Fruit fly (Drosophila melanogaster) whole organism, wandering third instar larva: ENCODE data around the gene eIF2beta.

ENCODE experiments used
- Abd-B ChIP-seq: fragments of >200 bp; optimal IDR thresholded peaks from 2 replicates; lab custom pipeline; 2017; ENCODE audit warnings: missing biosample characterization, missing genetic modification characterization
- CG32264 ChIP-seq: fragments of 200-800 bp; sonication (Bioruptor generic); optimal IDR thresholded peaks from 2 replicates; lab custom pipeline; 2016; ENCODE audit warnings: missing biosample characterization, missing genetic modification characterization
- CG9705 ChIP-seq: fragments of 200-800 bp; sonication (Bioruptor generic); optimal IDR thresholded peaks from 2 replicates; lab custom pipeline; 2018; ENCODE audit warnings: missing biosample characterization, mild to moderate bottlenecking, missing genetic modification characterization
- CrebA ChIP-seq: fragments of 200-800 bp; sonication (Bioruptor generic); optimal IDR thresholded peaks from 2 replicates; lab custom pipeline; 2016; ENCODE audit warnings: missing biosample characterization, mild to moderate bottlenecking, missing genetic modification characterization, borderline replicate concordance
- Dfd ChIP-seq: fragments of >200 bp; optimal IDR thresholded peaks from 2 replicates; lab custom pipeline; 2017; ENCODE audit warnings: missing biosample characterization, missing genetic modification characterization
- Dif ChIP-seq: fragments of 200-275, 200-300 bp; sonication (Bioruptor generic); optimal IDR thresholded peaks from 2 replicates; lab custom pipeline; 2018; ENCODE audit warnings: missing biosample characterization, missing genetic modification characterization; ENCODE audit not compliant: partially characterized antibody
- GATAd ChIP-seq: sonication (Bioruptor generic); optimal IDR thresholded peaks from 2 replicates; lab custom pipeline; 2016; ENCODE audit warnings: missing biosample characterization, missing genetic modification characterization
- HLH106 ChIP-seq: fragments of 200-800 bp; optimal IDR thresholded peaks from 3 replicates; lab custom pipeline; 2019; ENCODE audit warnings: missing biosample characterization, mild to moderate bottlenecking, missing genetic modification characterization, moderate library complexity
- Hnf4 ChIP-seq: fragments of 200-800 bp; sonication (Bioruptor generic); optimal IDR thresholded peaks from 2 replicates; lab custom pipeline; 2016; ENCODE audit warnings: missing biosample characterization, mild to moderate bottlenecking, missing genetic modification characterization
- Hr78 ChIP-seq: fragments of >200 bp; optimal IDR thresholded peaks from 2 replicates; lab custom pipeline; 2017; ENCODE audit warnings: missing biosample characterization, missing genetic modification characterization
- Hr83 ChIP-seq: fragments of 200-300 bp; sonication (Bioruptor generic); optimal IDR thresholded peaks from 2 replicates; lab custom pipeline; 2016; ENCODE audit warnings: missing biosample characterization, mild to moderate bottlenecking, missing genetic modification characterization, moderate library complexity; ENCODE audit not compliant: poor library complexity, severe bottlenecking
- Jra ChIP-seq: sonication (Bioruptor generic); optimal IDR thresholded peaks from 2 replicates; lab custom pipeline; 2016; ENCODE audit warnings: missing biosample characterization, missing genetic modification characterization
- Mio ChIP-seq: sonication (Bioruptor generic); optimal IDR thresholded peaks from 2 replicates; lab custom pipeline; 2016; ENCODE audit warnings: missing biosample characterization, missing genetic modification characterization
- Myc ChIP-seq: fragments of >200 bp; optimal IDR thresholded peaks from 2 replicates; lab custom pipeline; 2017
- N ChIP-seq: fragments of >200 bp; optimal IDR thresholded peaks from 2 replicates; lab custom pipeline; 2018; ENCODE audit warnings: missing biosample characterization, missing external identifiers, missing genetic modification characterization
- OdsH ChIP-seq: fragments of 200-800 bp; sonication (Bioruptor generic); optimal IDR thresholded peaks from 2 replicates; lab custom pipeline; 2016; ENCODE audit warnings: missing biosample characterization, mild to moderate bottlenecking, missing genetic modification characterization
- Rel ChIP-seq, 2 experiments: fragments of 200-800 bp; sonication (Bioruptor generic) in 1 of 2; optimal IDR thresholded peaks; 2 replicates in 1 of 2; 3 replicates in 1 of 2; lab custom pipeline; 2016 to 2019; ENCODE audit warnings: mild to moderate bottlenecking in 2 of 2, missing biosample characterization in 2 of 2, missing genetic modification characterization in 2 of 2, moderate library complexity in 1 of 2
- Sp1 ChIP-seq: fragments of 200-800 bp; sonication (Bioruptor generic); optimal IDR thresholded peaks from 3 replicates; lab custom pipeline; 2019; ENCODE audit warnings: missing biosample characterization, mild to moderate bottlenecking, missing genetic modification characterization, moderate library complexity
- Vsx2 ChIP-seq: fragments of 200-300, 225-300 bp; sonication (Bioruptor generic); optimal IDR thresholded peaks from 2 replicates; lab custom pipeline; 2018; ENCODE audit warnings: missing biosample characterization, missing genetic modification characterization; ENCODE audit not compliant: partially characterized antibody
- br ChIP-seq: fragments of 200-800 bp; sonication (Bioruptor generic); optimal IDR thresholded peaks from 2 replicates; lab custom pipeline; 2016; ENCODE audit warnings: missing biosample characterization, missing genetic modification characterization
- brk ChIP-seq: fragments of 200-800 bp; sonication (Bioruptor generic); optimal IDR thresholded peaks from 2 replicates; lab custom pipeline; 2016; ENCODE audit warnings: missing biosample characterization, mild to moderate bottlenecking, missing genetic modification characterization
- dl ChIP-seq, 2 experiments: fragments of 175-275, 200-275 bp in 1 of 2; fragments of 200-275 bp in 1 of 2; sonication (Bioruptor generic); optimal IDR thresholded peaks; lab custom pipeline; 2018; ENCODE audit warnings: mild to moderate bottlenecking in 2 of 2, missing biosample characterization in 2 of 2, missing genetic modification characterization in 2 of 2, moderate library complexity in 2 of 2; ENCODE audit not compliant: partially characterized antibody in 2 of 2, insufficient read depth in 1 of 2
- dmrt93B ChIP-seq: fragments of 200-800 bp; sonication (Bioruptor generic); optimal IDR thresholded peaks from 2 replicates; lab custom pipeline; 2018; ENCODE audit warnings: missing biosample characterization, mild to moderate bottlenecking, missing genetic modification characterization
- dsf ChIP-seq: sonication (Bioruptor generic); optimal IDR thresholded peaks from 2 replicates; lab custom pipeline; 2016; ENCODE audit warnings: missing biosample characterization, missing genetic modification characterization, borderline replicate concordance
- ey ChIP-seq: fragments of 200-800 bp; sonication (Bioruptor generic); optimal IDR thresholded peaks from 2 replicates; lab custom pipeline; 2016; ENCODE audit warnings: missing biosample characterization, missing genetic modification characterization
- foxo ChIP-seq, 2 experiments: fragments of 200-800 bp; sonication (Bioruptor generic); optimal IDR thresholded peaks; 2 replicates in 1 of 2; 3 replicates in 1 of 2; lab custom pipeline; 2016 to 2017; ENCODE audit warnings: missing biosample characterization in 2 of 2, missing genetic modification characterization in 2 of 2
- fru ChIP-seq: fragments of 200-800 bp; sonication (Bioruptor generic); optimal IDR thresholded peaks from 3 replicates; lab custom pipeline; 2016; ENCODE audit warnings: missing biosample characterization, mild to moderate bottlenecking, missing genetic modification characterization
- h ChIP-seq: fragments of 200-800 bp; sonication (Bioruptor generic); optimal IDR thresholded peaks from 3 replicates; lab custom pipeline; 2016; ENCODE audit warnings: missing biosample characterization, mild to moderate bottlenecking, missing genetic modification characterization
- jim ChIP-seq: fragments of 175-275, 200-325 bp; sonication (Bioruptor generic); optimal IDR thresholded peaks from 2 replicates; lab custom pipeline; 2016; ENCODE audit warnings: missing biosample characterization, mild to moderate bottlenecking, missing genetic modification characterization
- lola ChIP-seq: fragments of >200 bp; optimal IDR thresholded peaks from 2 replicates; lab custom pipeline; 2017; ENCODE audit warnings: missing biosample characterization, missing genetic modification characterization
- pan ChIP-seq: fragments of >200 bp; optimal IDR thresholded peaks from 2 replicates; lab custom pipeline; 2017
- psq ChIP-seq: fragments of 200-800 bp; sonication (Bioruptor generic); optimal IDR thresholded peaks from 3 replicates; lab custom pipeline; 2017; ENCODE audit warnings: missing biosample characterization, mild to moderate bottlenecking, missing genetic modification characterization, moderate library complexity
- rgr ChIP-seq: fragments of 200-800 bp; sonication (Bioruptor generic); optimal IDR thresholded peaks from 3 replicates; lab custom pipeline; 2016; ENCODE audit warnings: missing biosample characterization, mild to moderate bottlenecking, missing genetic modification characterization
- sage ChIP-seq: fragments of 200-800 bp; sonication (Bioruptor generic); optimal IDR thresholded peaks from 2 replicates; lab custom pipeline; 2016; ENCODE audit warnings: missing biosample characterization, mild to moderate bottlenecking, missing genetic modification characterization
- sv ChIP-seq: fragments of 200-800 bp; sonication (Bioruptor generic); optimal IDR thresholded peaks from 3 replicates; lab custom pipeline; 2016; ENCODE audit warnings: missing biosample characterization, missing genetic modification characterization
- tai ChIP-seq: sonication (Bioruptor generic); optimal IDR thresholded peaks from 2 replicates; lab custom pipeline; 2016; ENCODE audit warnings: missing biosample characterization, missing genetic modification characterization
- usp ChIP-seq: fragments of >200 bp; optimal IDR thresholded peaks from 2 replicates; lab custom pipeline; 2017; ENCODE audit warnings: missing biosample characterization, missing genetic modification characterization
- woc ChIP-seq: sonication (Bioruptor generic); optimal IDR thresholded peaks from 2 replicates; lab custom pipeline; 2016; ENCODE audit warnings: missing biosample characterization, mild to moderate bottlenecking, missing genetic modification characterization

Gene eIF2beta

DNA sequence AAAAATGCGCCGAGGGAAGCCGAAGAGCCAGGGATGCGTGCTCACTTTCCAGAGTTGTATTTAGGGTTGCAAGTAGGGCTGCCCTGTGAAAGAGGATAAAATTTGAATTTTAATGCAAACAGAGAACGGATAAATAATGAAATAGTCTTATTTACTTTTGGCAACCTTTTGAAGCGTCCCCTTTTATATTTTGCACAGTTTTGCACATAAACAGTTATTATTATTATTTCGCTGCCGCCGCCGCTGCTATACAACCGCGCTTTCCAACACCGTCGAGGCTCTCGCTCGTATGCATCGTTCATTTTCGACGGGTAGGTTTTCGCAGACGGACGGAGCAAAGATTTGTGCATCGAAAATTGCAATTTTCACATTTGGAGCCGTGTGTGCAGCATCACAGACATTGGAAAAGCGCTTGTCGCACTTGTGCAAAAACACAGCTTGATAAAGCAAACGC, 11.7 kb downstream of the eIF2beta start, which contains the start of the genes sti and tral:
Gene sti, minus strand, starts transcription at position 54 of the 454 bp plus-strand sequence.
Gene tral, plus strand, starts transcription at position 298 of the 454 bp plus-strand sequence.
- TF ChIP-seq CG9705 (GFP tag; lab: Kevin White, UChicago), result peak; percentile 86
- peak; percentile 5 to 93 for TF ChIP-seq foxo (GFP tag; optimal IDR thresholded peaks at IDR 0.05; lab: Kevin White, UChicago)
- TF ChIP-seq Rel (GFP tag; optimal IDR thresholded peaks at IDR 0.05; lab: Kevin White, UChicago), result peak; percentile 23
- peak; percentile 50 for TF ChIP-seq Rel (tag; optimal IDR thresholded peaks at IDR 0.05; lab: Kevin White, UChicago)
- peak; percentile 77 for TF ChIP-seq dmrt93B (GFP tag; lab: Kevin White, UChicago)
- peak; percentile 94 for TF ChIP-seq br (GFP tag; lab: Kevin White, UChicago)
- TF ChIP-seq pan (lab: Kevin White, UChicago), result no peak
- peak; percentile 58 for TF ChIP-seq woc (GFP tag; lab: Kevin White, UChicago)
- no peak for TF ChIP-seq Hr78 (GFP tag; lab: Kevin White, UChicago)
- TF ChIP-seq usp, result no peak
- TF ChIP-seq HLH106 (tag; lab: Kevin White, UChicago), result peak; percentile 85
- peak; percentile 30 for TF ChIP-seq jim (GFP tag; lab: Kevin White, UChicago)
- peak; percentile 72 for TF ChIP-seq Hr83 (GFP tag; lab: Kevin White, UChicago)
- TF ChIP-seq rgr, result peak; percentile 90
- no peak for TF ChIP-seq Dfd (GFP tag; lab: Kevin White, UChicago)
- no peak for TF ChIP-seq sage (GFP tag; lab: Kevin White, UChicago)
- no peak for TF ChIP-seq brk (GFP tag; lab: Kevin White, UChicago)
- peak; percentile 74 for TF ChIP-seq GATAd (GFP tag; lab: Kevin White, UChicago)
- peak; percentile 90 for TF ChIP-seq fru (GFP tag; lab: Kevin White, UChicago)
- no peak for TF ChIP-seq Dif (GFP tag; lab: Kevin White, UChicago)
- TF ChIP-seq psq (GFP tag; lab: Kevin White, UChicago), result peak; percentile 79
- peak; percentile 80 for TF ChIP-seq Sp1 (GFP tag; lab: Kevin White, UChicago)
- TF ChIP-seq h, result peak; percentile 93
- TF ChIP-seq Hnf4, result peak; percentile 94
- no peak for TF ChIP-seq tai (GFP tag; lab: Kevin White, UChicago)
- peak; percentile 68 for TF ChIP-seq dsf (GFP tag; lab: Kevin White, UChicago)
- peak; percentile 93 for TF ChIP-seq sv (GFP tag; lab: Kevin White, UChicago)
- TF ChIP-seq OdsH (GFP tag; lab: Kevin White, UChicago), result peak; percentile 83
- no peak for TF ChIP-seq N (GFP tag; lab: Kevin White, UChicago)
- peak; percentile 80 for TF ChIP-seq Myc (lab: Kevin White, UChicago)
- peak; percentile 91 for TF ChIP-seq Jra
- peak; percentile 90 for TF ChIP-seq ey (GFP tag; lab: Kevin White, UChicago)
- TF ChIP-seq CrebA (GFP tag; lab: Kevin White, UChicago), result no peak
- no peak for TF ChIP-seq Abd-B (GFP tag; lab: Kevin White, UChicago)
- TF ChIP-seq CG32264 (GFP tag; lab: Kevin White, UChicago), result peak; percentile 77
- TF ChIP-seq Mio (GFP tag; lab: Kevin White, UChicago), result no peak
- TF ChIP-seq lola (GFP tag; lab: Kevin White, UChicago), result no peak
- no peak for TF ChIP-seq dl (GFP tag; optimal IDR thresholded peaks at IDR 0.05; lab: Kevin White, UChicago; ENCODE audit: insufficient read depth in 1 of 2, partially characterized antibody in 2 of 2)
- TF ChIP-seq Vsx2 (GFP tag; lab: Kevin White, UChicago), result no peak

DNA sequence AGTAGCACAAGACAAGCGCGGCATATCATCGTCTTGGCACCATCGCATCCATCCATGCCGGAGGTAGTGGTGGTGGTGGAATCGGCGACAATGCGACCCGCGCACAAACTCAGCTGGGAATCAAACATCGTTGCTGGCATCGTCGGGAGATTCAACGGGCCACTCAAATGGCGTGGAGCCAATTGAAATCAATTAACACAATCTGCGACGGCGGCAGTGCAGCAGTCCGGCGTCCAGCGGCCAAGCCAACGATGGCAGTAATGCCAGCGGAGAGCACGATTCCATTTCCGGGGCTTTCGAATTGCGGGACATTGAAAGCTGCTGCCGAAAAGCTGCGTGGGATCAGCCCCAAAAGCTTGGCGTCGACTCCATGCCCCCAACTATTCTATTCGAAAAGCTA, 19.0 kb downstream of the eIF2beta start, which contains the start of gene CG10654:
Gene CG10654, minus strand, starts transcription at position 270 of the 400 bp plus-strand sequence.
- TF ChIP-seq Vsx2 (GFP tag; lab: Kevin White, UChicago), result no peak
- TF ChIP-seq h, result no peak
- no peak for TF ChIP-seq N (GFP tag; lab: Kevin White, UChicago)
- TF ChIP-seq Rel (GFP tag; optimal IDR thresholded peaks at IDR 0.05; lab: Kevin White, UChicago), result no peak
- TF ChIP-seq Rel (tag; optimal IDR thresholded peaks at IDR 0.05; lab: Kevin White, UChicago), result no peak
- no peak for TF ChIP-seq Hnf4
- no peak for TF ChIP-seq Jra
- no peak for TF ChIP-seq Hr83 (GFP tag; lab: Kevin White, UChicago)
- TF ChIP-seq OdsH (GFP tag; lab: Kevin White, UChicago), result no peak
- TF ChIP-seq Dfd (GFP tag; lab: Kevin White, UChicago), result no peak
- TF ChIP-seq pan (lab: Kevin White, UChicago), result no peak
- TF ChIP-seq CrebA (GFP tag; lab: Kevin White, UChicago), result no peak
- TF ChIP-seq rgr, result no peak
- no peak for TF ChIP-seq Mio (GFP tag; lab: Kevin White, UChicago)
- no peak for TF ChIP-seq GATAd (GFP tag; lab: Kevin White, UChicago)
- TF ChIP-seq tai (GFP tag; lab: Kevin White, UChicago), result no peak
- TF ChIP-seq woc (GFP tag; lab: Kevin White, UChicago), result no peak
- no peak for TF ChIP-seq CG9705 (GFP tag; lab: Kevin White, UChicago)
